Fruit fly (Drosophila melanogaster) whole organism, adult: Measurements from ENCODE around the gene TH1.

Experiments used
- CG5204 ChIP-seq: fragments of 200-800 bp; sonication (Bioruptor generic); optimal IDR thresholded peaks from 2 replicates; lab custom pipeline; 2016; ENCODE audit warnings: missing biosample characterization, missing genetic modification characterization
- CG7101 ChIP-seq: fragments of 200-800 bp; sonication (Bioruptor generic); optimal IDR thresholded peaks from 2 replicates; lab custom pipeline; 2018; ENCODE audit warnings: missing biosample characterization, mild to moderate bottlenecking, missing genetic modification characterization, moderate library complexity
- Clk ChIP-seq: fragments of 200-800 bp; sonication (Bioruptor generic); optimal IDR thresholded peaks from 2 replicates; lab custom pipeline; 2017; ENCODE audit warnings: missing biosample characterization, missing genetic modification characterization
- cic ChIP-seq: fragments of 200-800 bp; sonication (Bioruptor generic); optimal IDR thresholded peaks from 2 replicates; lab custom pipeline; 2017; ENCODE audit warnings: missing biosample characterization, mild to moderate bottlenecking, missing genetic modification characterization, moderate library complexity

dm6 chrX:16414451-16415368 lies 23.5 kb upstream of the TH1 start, which contains the start of gene Traf-like:
- TF ChIP-seq CG5204 (GFP tag; lab: Kevin White, UChicago) (no peak), CG7101 (tag; lab: Kevin White, UChicago) (no peak), cic (GFP tag; lab: Kevin White, UChicago) (peak; percentile 38), Clk (GFP tag; lab: Kevin White, UChicago) (no peak)
